Worm (Caenorhabditis elegans) whole organism, L2 larva: ENCODE measurements around the gene fzr-1.

Experiments used
- R02D3.7 ChIP-seq: fragments of 150-350 bp; optimal IDR thresholded peaks from 2 replicates; lab custom pipeline; 2014; ENCODE audit warnings: missing biosample characterization, missing genetic modification characterization
- ama-1 ChIP-seq: fragments of 150-350 bp; optimal IDR thresholded peaks from 2 replicates; lab custom pipeline; 2018; ENCODE audit warnings: inconsistent platforms
- ceh-16 ChIP-seq: fragments of 150-350 bp; optimal IDR thresholded peaks from 2 replicates; lab custom pipeline; 2014; ENCODE audit warnings: missing biosample characterization, missing genetic modification characterization
- ceh-82 ChIP-seq: fragments of 150-350 bp; optimal IDR thresholded peaks from 2 replicates; lab custom pipeline; 2014; ENCODE audit warnings: missing biosample characterization, missing genetic modification characterization
- lin-13 ChIP-seq: fragments of 150-350 bp; optimal IDR thresholded peaks from 2 replicates; lab custom pipeline; 2014; ENCODE audit warnings: missing biosample characterization, missing genetic modification reagents, missing genetic modification characterization
- lin-39 ChIP-seq: fragments of 150-350 bp; optimal IDR thresholded peaks from 2 replicates; lab custom pipeline; 2014; ENCODE audit warnings: missing biosample characterization, missing genetic modification reagents, missing genetic modification characterization
- nhr-10 ChIP-seq: sonication (generic microtip); optimal IDR thresholded peaks from 2 replicates; lab custom pipeline; 2017; ENCODE audit warnings: missing biosample characterization, missing genetic modification characterization
- nhr-12 ChIP-seq: fragments of 150-350 bp; optimal IDR thresholded peaks from 2 replicates; lab custom pipeline; 2014; ENCODE audit warnings: missing biosample characterization, missing genetic modification characterization
- nhr-237 ChIP-seq: fragments of 150-350 bp; optimal IDR thresholded peaks from 2 replicates; lab custom pipeline; 2014; ENCODE audit warnings: missing biosample characterization, missing genetic modification characterization
- unc-62 ChIP-seq: fragments of 150-350 bp; optimal IDR thresholded peaks from 2 replicates; lab custom pipeline; 2014; ENCODE audit warnings: missing biosample characterization, missing genetic modification reagents, missing genetic modification characterization
- ztf-1 ChIP-seq: fragments of 200-800 bp; sonication (Bioruptor generic); conservative IDR thresholded peaks from 2 replicates; pipeline ENCODE4 v1.3.6; 2022; ENCODE audit warnings: missing genetic modification characterization, missing compliant biosample characterization

DNA sequence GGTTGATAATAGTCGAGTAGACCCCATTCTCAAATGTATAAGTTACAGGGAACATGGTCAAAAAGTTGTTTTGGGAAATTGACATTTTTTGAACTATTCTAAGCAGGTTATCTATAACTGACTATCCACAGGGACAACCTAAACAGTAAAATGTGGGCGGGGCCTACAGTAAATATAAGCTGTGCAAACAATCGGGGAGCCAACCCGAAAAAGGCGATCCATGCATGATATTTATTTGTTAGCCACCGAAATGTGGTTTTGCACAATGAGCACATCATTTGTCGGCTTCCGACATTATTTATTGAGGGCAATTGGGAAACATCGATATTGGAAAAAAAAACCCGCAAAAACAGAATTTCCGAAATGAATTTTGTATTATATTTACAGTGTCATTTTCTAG is 29.5 kb downstream of the fzr-1 start, which contains the start of gene hlh-6:
- TF ChIP-seq ztf-1 (GFP tag; lab: Robert Waterston, UW) (no peak), ama-1 (lab: Kevin White, UChicago) (no peak), ceh-82 (tag; lab: Kevin White, UChicago) (no peak), unc-62 (GFP tag; lab: Kevin White, UChicago) (no peak), nhr-237 (tag; lab: Kevin White, UChicago) (no peak), R02D3.7 (no peak), nhr-12 (no peak), lin-13 (no peak), nhr-10 (tag; lab: Kevin White, UChicago) (no peak), lin-39 (tag; lab: Kevin White, UChicago) (no peak), ceh-16 (no peak)
